Worm (Caenorhabditis elegans) whole organism, late embryonic: ENCODE data around the gene acdh-12.

Source experiments
- C08G9.2 ChIP-seq: sonication (generic microtip); optimal IDR thresholded peaks from 2 replicates; lab custom pipeline; 2016; ENCODE audit warnings: mild to moderate bottlenecking, missing genetic modification characterization, moderate library complexity, missing compliant biosample characterization
- ahr-1 ChIP-seq: sonication (generic microtip); optimal IDR thresholded peaks from 2 replicates; lab custom pipeline; 2016; ENCODE audit warnings: missing genetic modification characterization, missing compliant biosample characterization
- ceh-14 ChIP-seq: sonication (generic microtip); optimal IDR thresholded peaks from 2 replicates; lab custom pipeline; 2016; ENCODE audit warnings: missing genotype, missing genetic modification characterization, missing compliant biosample characterization
- ceh-18 ChIP-seq: sonication (generic microtip); optimal IDR thresholded peaks from 2 replicates; lab custom pipeline; 2016; ENCODE audit warnings: missing genetic modification characterization, missing compliant biosample characterization
- ceh-19 ChIP-seq: fragments of 200-800 bp; sonication (Bioruptor generic); optimal IDR thresholded peaks from 2 replicates; lab custom pipeline; 2018; ENCODE audit warnings: mild to moderate bottlenecking, missing genetic modification characterization, missing compliant biosample characterization
- ceh-2 ChIP-seq: sonication (generic microtip); optimal IDR thresholded peaks from 2 replicates; lab custom pipeline; 2016; ENCODE audit warnings: missing genotype, missing genetic modification characterization, missing compliant biosample characterization
- ceh-22 ChIP-seq: sonication (generic microtip); optimal IDR thresholded peaks from 2 replicates; lab custom pipeline; 2017; ENCODE audit warnings: missing biosample characterization, missing genetic modification characterization
- ceh-24 ChIP-seq: sonication (generic microtip); optimal IDR thresholded peaks from 2 replicates; lab custom pipeline; 2016; ENCODE audit warnings: mild to moderate bottlenecking, missing genetic modification characterization, missing compliant biosample characterization
- ceh-31 ChIP-seq: sonication (generic microtip); optimal IDR thresholded peaks from 2 replicates; lab custom pipeline; 2016; ENCODE audit warnings: missing genetic modification characterization, missing compliant biosample characterization
- ceh-34 ChIP-seq: sonication (generic microtip); optimal IDR thresholded peaks from 2 replicates; lab custom pipeline; 2016; ENCODE audit warnings: mild to moderate bottlenecking, missing genetic modification characterization, missing compliant biosample characterization
- ceh-45 ChIP-seq: fragments of 200-800 bp; sonication (Bioruptor generic); IDR thresholded peaks from 2 replicates; pipeline ENCODE4 v1.3.6; 2022; ENCODE audit warnings: missing genetic modification reagents, missing genetic modification characterization, missing compliant biosample characterization
- dmd-4 ChIP-seq: sonication (generic microtip); optimal IDR thresholded peaks from 2 replicates; lab custom pipeline; 2016; ENCODE audit warnings: borderline replicate concordance, missing genetic modification characterization, missing compliant biosample characterization
- dve-1 ChIP-seq: sonication (generic microtip); optimal IDR thresholded peaks from 2 replicates; lab custom pipeline; 2017; ENCODE audit warnings: antibody characterized with exemption, mild to moderate bottlenecking, missing genetic modification characterization, missing compliant biosample characterization
- elt-2 ChIP-seq: sonication (generic microtip); optimal IDR thresholded peaks from 2 replicates; lab custom pipeline; 2016; ENCODE audit warnings: missing genetic modification reagents, missing genetic modification characterization, missing compliant biosample characterization
- elt-4 ChIP-seq: sonication (generic microtip); optimal IDR thresholded peaks from 2 replicates; lab custom pipeline; 2016; ENCODE audit warnings: missing genetic modification characterization, missing compliant biosample characterization
- ets-4 ChIP-seq: sonication (generic microtip); optimal IDR thresholded peaks from 2 replicates; lab custom pipeline; 2016; ENCODE audit warnings: missing genetic modification characterization, missing compliant biosample characterization
- eyg-1 ChIP-seq: sonication (generic microtip); optimal IDR thresholded peaks from 2 replicates; lab custom pipeline; 2016; ENCODE audit warnings: missing genotype, missing genetic modification characterization, missing compliant biosample characterization
- hlh-30 ChIP-seq: sonication (generic microtip); optimal IDR thresholded peaks from 2 replicates; lab custom pipeline; 2017; ENCODE audit warnings: antibody characterized with exemption, missing genetic modification characterization, missing compliant biosample characterization; ENCODE audit not compliant: insufficient read depth
- hlh-6 ChIP-seq: sonication (generic microtip); optimal IDR thresholded peaks from 2 replicates; lab custom pipeline; 2016; ENCODE audit warnings: missing genotype, missing genetic modification characterization, missing compliant biosample characterization
- lim-6 ChIP-seq: sonication (generic microtip); optimal IDR thresholded peaks from 2 replicates; lab custom pipeline; 2016; ENCODE audit warnings: missing genetic modification characterization, missing compliant biosample characterization
- lin-11 ChIP-seq: fragments of 200-800 bp; sonication (Bioruptor generic); optimal IDR thresholded peaks from 2 replicates; lab custom pipeline; 2018; ENCODE audit warnings: mild to moderate bottlenecking, missing genetic modification characterization, missing compliant biosample characterization
- nfya-1 ChIP-seq: sonication (generic microtip); optimal IDR thresholded peaks from 2 replicates; lab custom pipeline; 2017; ENCODE audit warnings: missing genetic modification characterization, mild to moderate bottlenecking, missing compliant biosample characterization, antibody characterized with exemption, moderate library complexity
- nhr-232 ChIP-seq: sonication (generic microtip); optimal IDR thresholded peaks from 2 replicates; lab custom pipeline; 2016; ENCODE audit warnings: missing genetic modification characterization, missing compliant biosample characterization
- npax-4 ChIP-seq: sonication (generic microtip); optimal IDR thresholded peaks from 2 replicates; lab custom pipeline; 2016; ENCODE audit warnings: missing genetic modification characterization, missing compliant biosample characterization
- pat-9 ChIP-seq: fragments of 200-800 bp; sonication (Bioruptor generic); optimal IDR thresholded peaks from 2 replicates; lab custom pipeline; 2018; ENCODE audit warnings: mild to moderate bottlenecking, missing genetic modification characterization, moderate library complexity, missing compliant biosample characterization
- pqm-1 ChIP-seq: sonication (generic microtip); optimal IDR thresholded peaks from 2 replicates; lab custom pipeline; 2016; ENCODE audit warnings: missing genetic modification characterization, missing compliant biosample characterization
- pros-1 ChIP-seq: fragments of 150-350 bp; optimal IDR thresholded peaks from 2 replicates; lab custom pipeline; 2014; ENCODE audit warnings: missing biosample characterization, missing genetic modification reagents, missing genetic modification characterization
- ref-2 ChIP-seq: sonication (generic microtip); optimal IDR thresholded peaks from 2 replicates; lab custom pipeline; 2016; ENCODE audit warnings: missing genetic modification characterization, missing compliant biosample characterization
- sox-2 ChIP-seq: fragments of 200-800 bp; sonication (Bioruptor generic); IDR thresholded peaks from 2 replicates; pipeline ENCODE4 v1.3.6; 2022; ENCODE audit warnings: missing genetic modification reagents, missing genetic modification characterization, missing compliant biosample characterization
- syd-9 ChIP-seq: sonication (generic microtip); optimal IDR thresholded peaks from 2 replicates; lab custom pipeline; 2016; ENCODE audit warnings: mild to moderate bottlenecking, missing genetic modification characterization, moderate library complexity, missing compliant biosample characterization
- tbx-2 ChIP-seq: sonication (generic microtip); optimal IDR thresholded peaks from 2 replicates; lab custom pipeline; 2016; ENCODE audit warnings: missing genetic modification characterization, missing compliant biosample characterization
- tbx-7 ChIP-seq: sonication (generic microtip); optimal IDR thresholded peaks from 2 replicates; lab custom pipeline; 2016; ENCODE audit warnings: missing genotype, missing genetic modification characterization, missing compliant biosample characterization
- ttx-3 ChIP-seq: sonication (generic microtip); optimal IDR thresholded peaks from 2 replicates; lab custom pipeline; 2016; ENCODE audit warnings: missing genetic modification reagents, missing genetic modification characterization, missing compliant biosample characterization
- unc-3 ChIP-seq, 2 experiments: fragments of 200-800 bp in 1 of 2; sonication (Bioruptor generic) in 1 of 2; sonication (generic microtip) in 1 of 2; conservative IDR thresholded peaks in 1 of 2; optimal IDR thresholded peaks in 1 of 2; 2 replicates each; pipeline versions ENCODE4 v1.3.6 to Lab custom; 2016 to 2022; ENCODE audit warnings: missing compliant biosample characterization in 2 of 2, missing genetic modification characterization in 2 of 2, missing genetic modification reagents in 1 of 2
- unc-42 ChIP-seq: sonication (generic microtip); optimal IDR thresholded peaks from 2 replicates; lab custom pipeline; 2016; ENCODE audit warnings: missing genotype, missing genetic modification characterization, missing compliant biosample characterization
- unc-55 ChIP-seq: sonication (generic microtip); optimal IDR thresholded peaks from 2 replicates; lab custom pipeline; 2017; ENCODE audit warnings: missing biosample characterization, missing genetic modification reagents, missing genetic modification characterization
- unc-86 ChIP-seq: sonication (generic microtip); optimal IDR thresholded peaks from 2 replicates; lab custom pipeline; 2016; ENCODE audit warnings: missing genetic modification characterization, missing compliant biosample characterization

The acdh-12 gene

DNA sequence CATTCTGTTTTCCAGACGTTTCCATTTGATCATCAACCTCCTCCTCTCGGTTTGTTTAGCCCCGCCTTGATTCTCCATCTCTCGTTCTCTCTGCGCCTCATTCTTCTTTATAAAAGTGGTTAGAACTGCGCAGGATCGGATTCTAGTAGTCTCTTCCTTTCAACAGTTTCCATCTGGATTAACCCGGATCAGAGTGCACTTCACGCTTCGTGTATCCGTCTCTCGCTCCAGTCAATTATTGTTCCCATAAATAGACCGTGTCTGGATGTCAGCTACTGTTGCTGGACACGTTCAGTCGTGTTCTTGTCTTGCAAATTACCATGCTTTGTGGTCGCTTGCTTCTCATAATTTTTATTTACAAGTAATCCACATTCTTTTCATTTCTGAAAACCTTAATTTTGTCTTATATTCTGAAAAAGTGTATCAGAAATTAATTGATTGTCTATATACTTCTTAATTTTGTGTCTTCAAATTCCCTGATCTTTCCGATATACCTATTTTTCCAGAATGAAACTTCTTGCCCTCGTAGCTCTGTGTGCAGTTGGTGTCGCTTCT is 33.3 kb upstream of the acdh-12 start, which contains the start of gene F32A5.4:
Gene F32A5.4 (plus strand): TSS at position 505 of the 555 bp plus-strand sequence.
- TF ChIP-seq dmd-4 (tag; lab: Kevin White, UChicago) (no peak), nfya-1 (no peak), ahr-1 (tag; lab: Kevin White, UChicago) (no peak), pat-9 (tag; lab: Kevin White, UChicago) (no peak), hlh-30 (tag; lab: Kevin White, UChicago) (no peak), ref-2 (tag; lab: Kevin White, UChicago) (no peak), elt-2 (tag; lab: Kevin White, UChicago) (no peak), nhr-232 (tag; lab: Kevin White, UChicago) (no peak), unc-55 (GFP tag; lab: Kevin White, UChicago) (no peak), lim-6 (no peak), C08G9.2 (tag; lab: Kevin White, UChicago) (no peak), ceh-19 (no peak), ceh-31 (tag; lab: Kevin White, UChicago) (no peak), lin-11 (tag; lab: Kevin White, UChicago) (no peak), ceh-2 (no peak), pqm-1 (tag; lab: Kevin White, UChicago) (no peak), tbx-7 (tag; lab: Kevin White, UChicago) (no peak), ets-4 (tag; lab: Kevin White, UChicago) (no peak), ceh-34 (tag; lab: Kevin White, UChicago) (no peak), sox-2 (GFP tag; lab: Robert Waterston, UW) (no peak)

DNA sequence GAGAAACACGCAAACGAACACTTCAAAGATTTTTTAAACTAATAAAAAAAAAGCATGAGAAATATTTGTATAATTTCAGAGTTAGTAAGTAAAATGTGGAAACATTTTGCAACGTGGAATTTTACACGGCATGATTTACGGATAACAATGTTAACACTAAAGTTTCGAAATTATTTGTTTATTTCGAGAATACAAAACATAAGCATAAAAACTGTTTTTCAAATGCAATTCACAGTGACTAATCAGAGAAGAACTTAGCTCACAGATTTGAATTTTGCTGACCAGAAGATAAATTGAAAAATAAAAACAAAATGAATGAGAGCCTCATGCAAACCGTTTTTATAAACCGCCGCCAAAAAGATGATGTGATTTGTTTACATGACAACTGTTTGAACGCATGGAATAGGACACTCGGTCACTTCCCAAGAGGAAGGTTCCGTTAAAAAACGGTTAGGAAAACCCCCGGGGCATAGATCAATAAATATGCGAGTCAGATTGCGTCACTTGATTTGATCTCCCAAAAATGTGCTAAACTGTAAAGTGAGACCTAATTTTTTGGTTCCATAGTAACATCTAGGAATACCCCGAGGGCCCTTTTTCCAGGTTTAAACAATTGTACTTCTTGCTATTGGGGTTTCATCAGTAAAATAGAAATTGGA is 30.6 kb upstream of the acdh-12 start, which contains the start of gene clh-3:
Gene clh-3 (minus strand): TSS at position 51 of the 659 bp plus-strand sequence.
- TF ChIP-seq ttx-3 (tag; lab: Kevin White, UChicago) = no peak
- TF ChIP-seq pros-1 (tag; lab: Kevin White, UChicago) = no peak
- TF ChIP-seq hlh-6 (tag; lab: Kevin White, UChicago) = no peak
- TF ChIP-seq pat-9 (tag; lab: Kevin White, UChicago) = no peak
- TF ChIP-seq eyg-1 (tag; lab: Kevin White, UChicago) = no peak
- TF ChIP-seq ceh-22 (tag; lab: Kevin White, UChicago) = no peak
- no peak for TF ChIP-seq npax-4
- no peak for TF ChIP-seq ceh-2
- no peak for TF ChIP-seq unc-3 (GFP tag; conservative IDR thresholded peaks at IDR 0.05; lab: Robert Waterston, UW)
- TF ChIP-seq unc-3 (tag; optimal IDR thresholded peaks at IDR 0.05; lab: Kevin White, UChicago) = no peak
- no peak for TF ChIP-seq ceh-24
- no peak for TF ChIP-seq ceh-18 (tag; lab: Kevin White, UChicago)
- TF ChIP-seq ceh-45 (GFP tag; lab: Robert Waterston, UW) = no peak
- no peak for TF ChIP-seq tbx-7 (tag; lab: Kevin White, UChicago)
- no peak for TF ChIP-seq unc-42 (tag; lab: Kevin White, UChicago)
- TF ChIP-seq tbx-2 (tag; lab: Kevin White, UChicago) = no peak
- no peak for TF ChIP-seq elt-4 (tag; lab: Kevin White, UChicago)
- TF ChIP-seq ceh-19 = no peak
- TF ChIP-seq ceh-14 (tag; lab: Kevin White, UChicago) = no peak

DNA sequence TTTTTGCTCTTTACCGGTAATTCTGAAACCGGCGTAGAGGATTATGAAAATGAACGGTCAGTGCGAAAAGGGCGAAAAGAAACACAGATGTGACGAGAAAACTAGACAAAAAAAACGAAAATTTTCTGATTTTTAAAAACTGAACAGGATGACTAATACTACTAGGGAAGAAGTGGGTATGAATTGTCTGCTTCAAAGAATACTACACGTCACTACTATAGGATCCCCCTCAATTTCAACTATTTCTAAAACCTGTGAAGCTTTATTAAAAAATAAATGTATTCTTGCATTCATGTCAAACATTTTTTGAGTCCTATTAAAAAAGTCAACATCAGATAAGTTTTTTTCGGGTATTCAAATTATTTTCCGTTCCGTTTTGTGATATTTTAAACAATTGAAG is 28.6 kb upstream of the acdh-12 start:
- TF ChIP-seq unc-86 (tag; lab: Kevin White, UChicago) (no peak), dve-1 (tag; lab: Kevin White, UChicago) (no peak), syd-9 (no peak), pros-1 (tag; lab: Kevin White, UChicago) (no peak), ceh-34 (tag; lab: Kevin White, UChicago) (no peak), elt-4 (tag; lab: Kevin White, UChicago) (no peak), nfya-1 (no peak), ceh-19 (no peak), unc-3 (GFP tag; conservative IDR thresholded peaks at IDR 0.05; lab: Robert Waterston, UW) (no peak), unc-3 (tag; optimal IDR thresholded peaks at IDR 0.05; lab: Kevin White, UChicago) (no peak), hlh-30 (tag; lab: Kevin White, UChicago) (no peak)
